Fruit fly (Drosophila melanogaster) whole organism, prepupa: ENCODE results near the gene CG4598.

ENCODE experiments used
- Blimp-1 ChIP-seq: fragments of 200-800 bp; sonication (Bioruptor generic); optimal IDR thresholded peaks from 3 replicates; lab custom pipeline; 2017; ENCODE audit warnings: missing biosample characterization, missing genetic modification characterization, mild to moderate bottlenecking, moderate library complexity, missing genetic modification reagents
- CG6792 ChIP-seq: fragments of 200-800 bp; sonication (Bioruptor generic); optimal IDR thresholded peaks from 3 replicates; lab custom pipeline; 2016; ENCODE audit warnings: missing biosample characterization, missing genetic modification characterization
- CG6854 ChIP-seq: fragments of 200-800 bp; sonication (Bioruptor generic); optimal IDR thresholded peaks from 2 replicates; lab custom pipeline; 2017; ENCODE audit warnings: missing biosample characterization, mild to moderate bottlenecking, missing genetic modification characterization
- Sox14 ChIP-seq: fragments of 200-800 bp; sonication (Bioruptor generic); optimal IDR thresholded peaks from 3 replicates; lab custom pipeline; 2016; ENCODE audit warnings: missing biosample characterization, missing genetic modification characterization
- ss ChIP-seq, 2 experiments: fragments of 200-800 bp; sonication (Bioruptor generic); optimal IDR thresholded peaks; 2 replicates in 1 of 2; 3 replicates in 1 of 2; lab custom pipeline; 2017 to 2018; ENCODE audit warnings: mild to moderate bottlenecking in 2 of 2, missing biosample characterization in 2 of 2, missing genetic modification characterization in 2 of 2, moderate library complexity in 1 of 2

dm6 chr2L:9956993-9957652, 38.7 kb downstream of the CG4598 start, which contains the start of the genes CG4658 and CG5846:
- peak; percentile 93 for TF ChIP-seq CG6792 (GFP tag; lab: Kevin White, UChicago)
- TF ChIP-seq Blimp-1 (GFP tag; lab: Kevin White, UChicago): peak; percentile 60
- peak in 1 of 2 experiments; percentile 78 for TF ChIP-seq ss (GFP tag; optimal IDR thresholded peaks at IDR 0.05; lab: Kevin White, UChicago)
- TF ChIP-seq CG6854 (GFP tag; lab: Kevin White, UChicago): peak; percentile 40
- peak; percentile 93 for TF ChIP-seq Sox14 (GFP tag; lab: Kevin White, UChicago)
